Worm (Caenorhabditis elegans) whole organism, L4 larva: ENCODE data around the gene R02F11.1.

Source experiments
- F10B5.3 ChIP-seq: sonication (generic microtip); optimal IDR thresholded peaks from 2 replicates; lab custom pipeline; 2016; ENCODE audit warnings: mild to moderate bottlenecking, missing genetic modification characterization, missing compliant biosample characterization
- F26F4.8 ChIP-seq: fragments of 200-800 bp; sonication (Bioruptor generic); conservative IDR thresholded peaks from 2 replicates; pipeline ENCODE4 v1.3.6; 2022; ENCODE audit warnings: missing genetic modification characterization, missing compliant biosample characterization
- F49E8.2 ChIP-seq: sonication (generic microtip); optimal IDR thresholded peaks from 2 replicates; lab custom pipeline; 2016; ENCODE audit warnings: missing compliant biosample characterization, mild to moderate bottlenecking, missing genetic modification characterization, borderline replicate concordance
- Y105C5A.15 ChIP-seq: fragments of 200-800 bp; sonication (Bioruptor generic); IDR thresholded peaks from 2 replicates; pipeline ENCODE4 v1.3.6; 2022; ENCODE audit warnings: missing genetic modification characterization, missing compliant biosample characterization
- aha-1 ChIP-seq: fragments of 150-350 bp; peaks from one replicate; lab custom pipeline; 2014; ENCODE audit warnings: missing biosample characterization, missing genetic modification characterization
- attf-4 ChIP-seq: sonication (generic microtip); optimal IDR thresholded peaks from 3 replicates; lab custom pipeline; 2017; ENCODE audit warnings: missing biosample characterization, missing genetic modification characterization
- ceh-20 ChIP-seq: fragments of 200-800 bp; sonication (Bioruptor generic); IDR thresholded peaks from 2 replicates; pipeline ENCODE4 v1.3.6; 2022; ENCODE audit warnings: missing genetic modification reagents, missing genetic modification characterization, missing compliant biosample characterization
- ceh-28 ChIP-seq: fragments of 150-350 bp; optimal IDR thresholded peaks from 2 replicates; lab custom pipeline; 2014; ENCODE audit warnings: missing biosample characterization, missing genetic modification reagents, missing genetic modification characterization
- ceh-82 ChIP-seq: sonication (generic microtip); optimal IDR thresholded peaks from 2 replicates; lab custom pipeline; 2017; ENCODE audit warnings: missing biosample characterization, missing genetic modification characterization
- cey-2 ChIP-seq: sonication (generic microtip); optimal IDR thresholded peaks from 3 replicates; lab custom pipeline; 2017; ENCODE audit warnings: missing genetic modification characterization, mild to moderate bottlenecking, missing compliant biosample characterization, antibody characterized with exemption, borderline replicate concordance; ENCODE audit not compliant: insufficient read depth
- daf-12 ChIP-seq: fragments of 150-350 bp; optimal IDR thresholded peaks from 2 replicates; lab custom pipeline; 2014; ENCODE audit warnings: missing biosample characterization, missing genetic modification reagents, missing genetic modification characterization
- daf-16 ChIP-seq, 3 experiments: sonication (generic microtip); optimal IDR thresholded peaks; 2 replicates each; lab custom pipeline; 2016 to 2017; ENCODE audit warnings: missing genetic modification characterization in 3 of 3, missing genetic modification reagents in 3 of 3, mild to moderate bottlenecking in 2 of 3, missing compliant biosample characterization in 2 of 3, missing biosample characterization in 1 of 3, moderate library complexity in 1 of 3
- dmd-8 ChIP-seq: fragments of 200-800 bp; sonication (Bioruptor generic); IDR thresholded peaks from 2 replicates; pipeline ENCODE4 v1.3.6; 2022; ENCODE audit warnings: missing genetic modification characterization, missing compliant biosample characterization
- duxl-1 ChIP-seq: sonication (generic microtip); optimal IDR thresholded peaks from 2 replicates; lab custom pipeline; 2016; ENCODE audit warnings: mild to moderate bottlenecking, missing genetic modification characterization, moderate library complexity, missing compliant biosample characterization; ENCODE audit not compliant: poor library complexity
- hmg-1.1 ChIP-seq: fragments of 200-800 bp; sonication (Bioruptor generic); IDR thresholded peaks from 2 replicates; pipeline ENCODE4 v1.3.6; 2022; ENCODE audit warnings: missing genetic modification reagents, missing genetic modification characterization, missing compliant biosample characterization
- lin-13 ChIP-seq: fragments of 150-350 bp; optimal IDR thresholded peaks from 2 replicates; lab custom pipeline; 2014; ENCODE audit warnings: missing biosample characterization, missing genetic modification reagents, missing genetic modification characterization
- lir-3 ChIP-seq: sonication (generic microtip); optimal IDR thresholded peaks from 2 replicates; lab custom pipeline; 2016; ENCODE audit warnings: mild to moderate bottlenecking, missing genetic modification characterization, missing compliant biosample characterization
- lsy-2 ChIP-seq, 2 experiments: fragments of 150-350 bp in 1 of 2; sonication (generic microtip) in 1 of 2; optimal IDR thresholded peaks; 2 replicates each; lab custom pipeline; 2014 to 2017; ENCODE audit warnings: missing biosample characterization in 2 of 2, missing genetic modification characterization in 2 of 2
- madf-9 ChIP-seq: fragments of 200-800 bp; sonication (Bioruptor generic); conservative IDR thresholded peaks from 2 replicates; pipeline ENCODE4 v1.3.6; 2022; ENCODE audit warnings: missing genetic modification reagents, missing genetic modification characterization, missing compliant biosample characterization
- mdl-1 ChIP-seq, 2 experiments: fragments of 150-350 bp in 1 of 2; sonication (generic microtip) in 1 of 2; optimal IDR thresholded peaks; 2 replicates each; lab custom pipeline; 2014 to 2017; ENCODE audit warnings: missing biosample characterization in 2 of 2, missing genetic modification characterization in 2 of 2
- mdt-29 ChIP-seq: fragments of 200-800 bp; sonication (Bioruptor generic); IDR thresholded peaks from 2 replicates; pipeline ENCODE4 v1.3.6; 2022; ENCODE audit warnings: missing genetic modification reagents, missing genetic modification characterization, missing compliant biosample characterization
- mes-2 ChIP-seq: sonication (generic microtip); optimal IDR thresholded peaks from 2 replicates; lab custom pipeline; 2016; ENCODE audit warnings: missing genotype, mild to moderate bottlenecking, missing genetic modification characterization, missing compliant biosample characterization; ENCODE audit not compliant: poor library complexity, severe bottlenecking
- nhr-11 ChIP-seq: fragments of 150-350 bp; optimal IDR thresholded peaks from 2 replicates; lab custom pipeline; 2014; ENCODE audit warnings: missing biosample characterization, missing genetic modification characterization
- nhr-237 ChIP-seq: sonication (generic microtip); optimal IDR thresholded peaks from 2 replicates; lab custom pipeline; 2017; ENCODE audit warnings: missing biosample characterization, missing genetic modification characterization
- nhr-41 ChIP-seq: fragments of 200-800 bp; sonication (Bioruptor generic); IDR thresholded peaks from 2 replicates; pipeline ENCODE4 v1.3.6; 2022; ENCODE audit warnings: missing genetic modification reagents, missing genetic modification characterization, missing compliant biosample characterization
- nhr-76 ChIP-seq: fragments of 150-350 bp; optimal IDR thresholded peaks from 2 replicates; lab custom pipeline; 2014; ENCODE audit warnings: missing biosample characterization, missing genetic modification characterization
- nhr-77 ChIP-seq: fragments of 150-350 bp; optimal IDR thresholded peaks from 2 replicates; lab custom pipeline; 2014; ENCODE audit warnings: missing biosample characterization, missing genetic modification characterization
- snpc-1.2 ChIP-seq: fragments of 200-800 bp; sonication (Bioruptor generic); IDR thresholded peaks from 2 replicates; pipeline ENCODE4 v1.3.6; 2022; ENCODE audit warnings: missing genetic modification reagents, missing genetic modification characterization, missing compliant biosample characterization
- spr-1 ChIP-seq: sonication (generic microtip); optimal IDR thresholded peaks from 2 replicates; lab custom pipeline; 2016; ENCODE audit warnings: mild to moderate bottlenecking, missing genetic modification characterization, missing compliant biosample characterization
- tag-97 ChIP-seq: fragments of 200-800 bp; sonication (Bioruptor generic); IDR thresholded peaks from 2 replicates; pipeline ENCODE4 v1.3.6; 2022; ENCODE audit warnings: missing genetic modification characterization, missing compliant biosample characterization
- tra-1 ChIP-seq: fragments of 200-800 bp; sonication (Bioruptor generic); IDR thresholded peaks from 2 replicates; pipeline ENCODE4 v1.3.6; 2022; ENCODE audit warnings: missing genetic modification reagents, missing genetic modification characterization, missing compliant biosample characterization
- unc-62 ChIP-seq, 3 experiments: fragments of 150-350 bp in 1 of 3; sonication (generic microtip); optimal IDR thresholded peaks in 2 of 3; peaks in 1 of 3; 1 replicate in 1 of 3; 2 replicates in 2 of 3; lab custom pipeline; 2014 to 2017; ENCODE audit warnings: missing biosample characterization in 3 of 3, missing genetic modification characterization in 3 of 3, missing genetic modification reagents in 3 of 3, missing genotype in 1 of 3
- zfp-2 ChIP-seq: sonication (generic microtip); optimal IDR thresholded peaks from 2 replicates; lab custom pipeline; 2016; ENCODE audit warnings: mild to moderate bottlenecking, missing genetic modification characterization, missing compliant biosample characterization
- zfp-3 ChIP-seq: fragments of 200-800 bp; sonication (Bioruptor generic); conservative IDR thresholded peaks from 2 replicates; pipeline ENCODE4 v1.3.6; 2022; ENCODE audit warnings: missing genetic modification reagents, missing genetic modification characterization, missing compliant biosample characterization
- zip-2 ChIP-seq: fragments of 150-350 bp; optimal IDR thresholded peaks from 2 replicates; lab custom pipeline; 2014; ENCODE audit warnings: missing biosample characterization, missing genetic modification characterization

The R02F11.1 gene

ce11 chrV:4775140-4775539 is 25.8 kb upstream of the R02F11.1 start:
- TF ChIP-seq nhr-76 (no peak), nhr-11 (tag; lab: Kevin White, UChicago) (no peak), lir-3 (no peak), unc-62 (GFP tag; optimal IDR thresholded peaks at IDR 0.05 in 1 of 2; lab: Kevin White, UChicago) (peak in 1 of 2 experiments; percentile 68), unc-62 (tag; optimal IDR thresholded peaks at IDR 0.05; lab: Kevin White, UChicago) (no peak), attf-4 (tag; lab: Kevin White, UChicago) (no peak), mdt-29 (GFP tag; lab: Robert Waterston, UW) (no peak), zip-2 (no peak), F49E8.2 (tag; lab: Kevin White, UChicago) (no peak), ceh-82 (no peak), dmd-8 (no peak), ceh-20 (0 out of 2 replicates have a peak, but pooled peaks have one; percentile 32), ceh-28 (tag; lab: Kevin White, UChicago) (no peak), lsy-2 (tag; optimal IDR thresholded peaks at IDR 0.05; lab: Kevin White, UChicago) (no peak)

- TF ChIP-seq ceh-82, result no peak
- TF ChIP-seq unc-62 (GFP tag; optimal IDR thresholded peaks at IDR 0.05 in 1 of 2; lab: Kevin White, UChicago), result peak in 1 of 2 experiments; percentile 94
- TF ChIP-seq unc-62 (tag; optimal IDR thresholded peaks at IDR 0.05; lab: Kevin White, UChicago), result no peak
- TF ChIP-seq mdl-1 (tag; optimal IDR thresholded peaks at IDR 0.05; lab: Kevin White, UChicago), result no peak
Observed at ce11 chrV:4777388-4777986, 23.4 kb upstream of the R02F11.1 start, which contains the start of gene C18G1.1. Gene C18G1.1 (plus strand): TSS chrV:4777960.

- no peak for TF ChIP-seq zfp-3 (GFP tag; lab: Robert Waterston, UW)
- TF ChIP-seq aha-1 (tag; lab: Kevin White, UChicago), result peak; percentile 59
- TF ChIP-seq nhr-237, result no peak
Observed at ce11 chrV:4783313-4783712, 17.6 kb upstream of the R02F11.1 start, which contains the start of gene Y60C6A.1. Gene Y60C6A.1 (plus strand): TSS chrV:4783613.

- TF ChIP-seq aha-1 (tag; lab: Kevin White, UChicago) (peak; percentile 44), Y105C5A.15 (GFP tag; lab: Robert Waterston, UW) (no peak)
Observed at ce11 chrV:4785333-4785852, 15.5 kb upstream of the R02F11.1 start, which contains the start of the genes Y60C6A.2 and Y60C6A.3. Gene Y60C6A.2 (minus strand): TSS chrV:4785433. Gene Y60C6A.3 (plus strand): TSS chrV:4785802.

- TF ChIP-seq nhr-237 (no peak), mdl-1 (tag; optimal IDR thresholded peaks at IDR 0.05; lab: Kevin White, UChicago) (no peak), zfp-2 (tag; lab: Kevin White, UChicago) (no peak), F10B5.3 (tag; lab: Kevin White, UChicago) (no peak), daf-16 (GFP tag; optimal IDR thresholded peaks at IDR 0.05; lab: Kevin White, UChicago) (no peak), daf-16 (tag; optimal IDR thresholded peaks at IDR 0.05; lab: Kevin White, UChicago) (no peak), F26F4.8 (GFP tag; lab: Robert Waterston, UW) (no peak), snpc-1.2 (GFP tag; lab: Robert Waterston, UW) (no peak), zfp-3 (GFP tag; lab: Robert Waterston, UW) (no peak)
Observed at ce11 chrV:4787166-4787565, 13.7 kb upstream of the R02F11.1 start, which contains the start of gene R02F11.9. Gene R02F11.9 (plus strand): TSS chrV:4787466.

- TF ChIP-seq unc-62 (GFP tag; optimal IDR thresholded peaks at IDR 0.05 in 1 of 2; lab: Kevin White, UChicago) (peak in 1 of 2 experiments; percentile 32), unc-62 (tag; optimal IDR thresholded peaks at IDR 0.05; lab: Kevin White, UChicago) (no peak), duxl-1 (tag; lab: Kevin White, UChicago) (no peak), lin-13 (GFP tag; lab: Kevin White, UChicago) (no peak), spr-1 (no peak), tra-1 (GFP tag; lab: Robert Waterston, UW) (no peak), madf-9 (GFP tag; lab: Robert Waterston, UW) (no peak), mdl-1 (tag; optimal IDR thresholded peaks at IDR 0.05; lab: Kevin White, UChicago) (no peak), nhr-77 (tag; lab: Kevin White, UChicago) (no peak), nhr-41 (GFP tag; lab: Robert Waterston, UW) (no peak), aha-1 (tag; lab: Kevin White, UChicago) (peak; percentile 91), dmd-8 (no peak), cey-2 (tag; lab: Kevin White, UChicago) (no peak), mes-2 (tag; lab: Kevin White, UChicago) (no peak), hmg-1.1 (GFP tag; lab: Robert Waterston, UW) (no peak), tag-97 (no peak), daf-12 (tag; lab: Kevin White, UChicago) (no peak)
Observed at ce11 chrV:4787836-4788235, 13.1 kb upstream of the R02F11.1 start.
